Worm (Caenorhabditis elegans) whole organism, mixed stage, embryonic: ENCODE measurements around the gene R02C2.7.

Source experiments
- elt-3 ChIP-seq: fragments of 150-350 bp; optimal IDR thresholded peaks from 2 replicates; lab custom pipeline; 2014; ENCODE audit warnings: missing biosample characterization, missing genetic modification characterization
- lsy-2 ChIP-seq: fragments of 150-350 bp; optimal IDR thresholded peaks from 2 replicates; lab custom pipeline; 2014; ENCODE audit warnings: missing biosample characterization, missing genetic modification characterization
- nhr-12 ChIP-seq: fragments of 150-350 bp; optimal IDR thresholded peaks from 2 replicates; lab custom pipeline; 2014; ENCODE audit warnings: missing biosample characterization, missing genetic modification characterization
- nhr-28 ChIP-seq: fragments of 150-350 bp; optimal IDR thresholded peaks from 2 replicates; lab custom pipeline; 2014; ENCODE audit warnings: missing biosample characterization, missing genetic modification characterization

ce11 chrV:248636-249035, 6.2 kb upstream of the R02C2.7 start:
- TF ChIP-seq lsy-2 (tag; lab: Kevin White, UChicago): no peak
- TF ChIP-seq nhr-12 (tag; lab: Kevin White, UChicago): no peak
- no peak for TF ChIP-seq elt-3 (tag; lab: Kevin White, UChicago)
- no peak for TF ChIP-seq nhr-28 (tag; lab: Kevin White, UChicago)
